Worm (Caenorhabditis elegans): ENCODE data around the gene Y25C1A.6.

Y25C1A.6 gene

ce11 chrII:3054622-3055021 lies 6.3 kb upstream of the Y25C1A.6 start:
- TF ChIP-seq nhr-10 (tag; optimal IDR thresholded peaks at IDR 0.05), result no peak
- no peak for TF ChIP-seq Y5F2A.4 (GFP tag; optimal IDR thresholded peaks at IDR 0.05)
- no peak for TF ChIP-seq nhr-77 (tag; optimal IDR thresholded peaks at IDR 0.05)
- peak in 1 of 2 experiments; percentile 17 for TF ChIP-seq hif-1 (tag; optimal IDR thresholded peaks at IDR 0.05)
- no peak for TF ChIP-seq egl-27 (tag; optimal IDR thresholded peaks at IDR 0.05)
- TF ChIP-seq ztf-11 (tag; optimal IDR thresholded peaks at IDR 0.05), result no peak
- TF ChIP-seq mes-2 (tag; optimal IDR thresholded peaks at IDR 0.05; ENCODE audit: poor library complexity, severe bottlenecking), result peak; percentile 30
- no peak for TF ChIP-seq daf-12 (tag; optimal IDR thresholded peaks at IDR 0.05)
- no peak for TF ChIP-seq snpc-4 (tag; optimal IDR thresholded peaks at IDR 0.05)
- TF ChIP-seq nhr-28 (tag; optimal IDR thresholded peaks at IDR 0.05), result peak; percentile 40
- peak; percentile 33 for TF ChIP-seq hlh-11 (tag; optimal IDR thresholded peaks at IDR 0.05)
- TF ChIP-seq zfp-2 (tag; optimal IDR thresholded peaks at IDR 0.05), result no peak
- no peak for TF ChIP-seq pqm-1 (tag; optimal IDR thresholded peaks at IDR 0.05)
- TF ChIP-seq F26F4.8 (GFP tag; conservative IDR thresholded peaks at IDR 0.05), result no peak
- TF ChIP-seq pha-4 (GFP tag; IDR thresholded peaks at IDR 0.05), result 0 out of 2 replicates have a peak, but pooled peaks have one; percentile 5
- no peak for TF ChIP-seq pha-4 (tag; optimal IDR thresholded peaks at IDR 0.05)
- no peak for TF ChIP-seq attf-4 (tag; optimal IDR thresholded peaks at IDR 0.05)
- TF ChIP-seq Y75B8A.6 (GFP tag; IDR thresholded peaks at IDR 0.05), result no peak
- no peak for TF ChIP-seq daf-16 (GFP tag; optimal IDR thresholded peaks at IDR 0.05)
- peak; percentile 29 for TF ChIP-seq daf-16 (tag; optimal IDR thresholded peaks at IDR 0.05)
- no peak for TF ChIP-seq lim-7 (GFP tag; IDR thresholded peaks at IDR 0.05)
- TF ChIP-seq rbr-2 (tag; optimal IDR thresholded peaks at IDR 0.05), result peak; percentile 21
- TF ChIP-seq mxl-3 (GFP tag; optimal IDR thresholded peaks at IDR 0.05), result peak; percentile 17
- TF ChIP-seq nhr-102 (tag; optimal IDR thresholded peaks at IDR 0.05), result no peak
- peak; percentile 85 for TF ChIP-seq set-16 (GFP tag; IDR thresholded peaks at IDR 0.05)
- TF ChIP-seq arid-1 (GFP tag; conservative IDR thresholded peaks at IDR 0.05), result no peak
- no peak for TF ChIP-seq zip-11 (GFP tag; IDR thresholded peaks at IDR 0.05)
- no peak for TF ChIP-seq fos-1 (tag; optimal IDR thresholded peaks at IDR 0.05)
- no peak for TF ChIP-seq zip-2 (tag; optimal IDR thresholded peaks at IDR 0.05)
- peak; percentile 68; the same call in 1 of the 2 replicates for TF ChIP-seq hmg-1.1 (GFP tag; IDR thresholded peaks at IDR 0.05)
- no peak for TF ChIP-seq ceh-82 (tag; optimal IDR thresholded peaks at IDR 0.05)

ce11 chrII:3055531-3055930 lies 5.4 kb upstream of the Y25C1A.6 start:
- TF ChIP-seq zag-1 (tag; optimal IDR thresholded peaks at IDR 0.05) (no peak), tag-97 (GFP tag; IDR thresholded peaks at IDR 0.05) (no peak), dmd-9 (GFP tag; IDR thresholded peaks at IDR 0.05) (no peak), nhr-6 (tag; optimal IDR thresholded peaks at IDR 0.05) (no peak), egl-43 (GFP tag; IDR thresholded peaks at IDR 0.05) (peak; percentile 50; the same call in 1 of the 2 replicates), lin-1 (GFP tag; IDR thresholded peaks at IDR 0.05) (no peak), zip-11 (GFP tag; IDR thresholded peaks at IDR 0.05) (no peak), ceh-62 (tag; optimal IDR thresholded peaks at IDR 0.05) (no peak), F44E2.7 (GFP tag; IDR thresholded peaks at IDR 0.05) (no peak), lin-39 (tag; optimal IDR thresholded peaks at IDR 0.05) (no peak), fkh-10 (GFP tag; optimal IDR thresholded peaks at IDR 0.05) (no peak), nhr-11 (tag; optimal IDR thresholded peaks at IDR 0.05) (no peak), ctbp-1 (GFP tag; IDR thresholded peaks at IDR 0.05) (no peak), rbr-2 (tag; optimal IDR thresholded peaks at IDR 0.05) (peak; percentile 49), hlh-11 (tag; optimal IDR thresholded peaks at IDR 0.05) (peak; percentile 31), ZK337.2 (GFP tag; IDR thresholded peaks at IDR 0.05) (no peak), Y48G9A.11 (GFP tag; IDR thresholded peaks at IDR 0.05) (no peak), ZK546.5 (tag; optimal IDR thresholded peaks at IDR 0.05) (no peak), unc-62 (GFP tag; optimal IDR thresholded peaks at IDR 0.05 in 1 of 2) (no peak), unc-62 (tag; optimal IDR thresholded peaks at IDR 0.05) (no peak), skn-1 (tag; optimal IDR thresholded peaks at IDR 0.05) (no peak), attf-4 (tag; optimal IDR thresholded peaks at IDR 0.05) (no peak), aly-2 (tag; optimal IDR thresholded peaks at IDR 0.05) (no peak), spr-3 (GFP tag; optimal IDR thresholded peaks at IDR 0.05) (no peak), F26F4.8 (GFP tag; conservative IDR thresholded peaks at IDR 0.05) (no peak), F49E8.2 (tag; optimal IDR thresholded peaks at IDR 0.05; ENCODE audit: borderline replicate concordance) (no peak), mdt-29 (GFP tag; IDR thresholded peaks at IDR 0.05) (no peak), jun-1 (tag; optimal IDR thresholded peaks at IDR 0.05) (no peak)
